Worm (Caenorhabditis elegans) whole organism, L1 larva: Measurements from ENCODE around the gene F39F10.5.
A peak's percentile ranks its signal among the peaks of the same experiment; 100 is the strongest.

Source experiments
- C04F5.9 ChIP-seq: sonication (generic microtip); optimal IDR thresholded peaks from 2 replicates; lab custom pipeline; 2016; ENCODE audit warnings: missing genetic modification characterization, missing compliant biosample characterization
- C16A3.4 ChIP-seq: fragments of 150-350 bp; optimal IDR thresholded peaks from 2 replicates; lab custom pipeline; 2014; ENCODE audit warnings: missing biosample characterization, missing genetic modification characterization
- C34B4.2 ChIP-seq: sonication (generic microtip); optimal IDR thresholded peaks from 2 replicates; lab custom pipeline; 2017; ENCODE audit warnings: mild to moderate bottlenecking, missing genetic modification characterization, missing compliant biosample characterization
- F16B12.6 ChIP-seq: fragments of 150-350 bp; optimal IDR thresholded peaks from 2 replicates; lab custom pipeline; 2014; ENCODE audit warnings: missing biosample characterization, missing genetic modification characterization
- Y116A8C.19 ChIP-seq: sonication (generic microtip); optimal IDR thresholded peaks from 2 replicates; lab custom pipeline; 2016; ENCODE audit warnings: missing compliant biosample characterization, missing genetic modification characterization, borderline replicate concordance
- aha-1 ChIP-seq: fragments of 150-350 bp; optimal IDR thresholded peaks from 2 replicates; lab custom pipeline; 2014; ENCODE audit warnings: missing biosample characterization, missing genetic modification characterization
- aly-2 ChIP-seq: fragments of 150-350 bp; optimal IDR thresholded peaks from 2 replicates; lab custom pipeline; 2014; ENCODE audit warnings: missing biosample characterization, missing genetic modification characterization
- blmp-1 ChIP-seq: fragments of 150-350 bp; optimal IDR thresholded peaks from 2 replicates; lab custom pipeline; 2014; ENCODE audit warnings: missing biosample characterization, missing genetic modification characterization
- ceh-63 ChIP-seq: fragments of 200-800 bp; sonication (Bioruptor generic); optimal IDR thresholded peaks from 2 replicates; lab custom pipeline; 2018; ENCODE audit warnings: mild to moderate bottlenecking, missing genetic modification characterization, missing compliant biosample characterization
- ceh-8 ChIP-seq: fragments of 200-800 bp; sonication (Bioruptor generic); optimal IDR thresholded peaks from 2 replicates; lab custom pipeline; 2018; ENCODE audit warnings: mild to moderate bottlenecking, missing genetic modification characterization, moderate library complexity, missing compliant biosample characterization
- ceh-88 ChIP-seq: fragments of 200-800 bp; sonication (Bioruptor generic); IDR thresholded peaks from 2 replicates; pipeline ENCODE4 v1.3.6; 2022; ENCODE audit warnings: missing genetic modification characterization, missing compliant biosample characterization
- ces-1 ChIP-seq: fragments of 150-350 bp; optimal IDR thresholded peaks from 2 replicates; lab custom pipeline; 2014; ENCODE audit warnings: missing biosample characterization, missing genetic modification reagents, missing genetic modification characterization
- dsc-1 ChIP-seq: sonication (generic microtip); optimal IDR thresholded peaks from 2 replicates; lab custom pipeline; 2016; ENCODE audit warnings: mild to moderate bottlenecking, missing genetic modification characterization, missing compliant biosample characterization
- efl-1 ChIP-seq, 4 experiments: fragments of 150-350 bp; optimal IDR thresholded peaks in 3 of 4; peaks in 1 of 4; 1 replicate in 1 of 4; 2 replicates in 3 of 4; lab custom pipeline; 2014; ENCODE audit warnings: missing biosample characterization in 2 of 4, missing genetic modification characterization in 2 of 4, missing genetic modification reagents in 2 of 4
- egl-27 ChIP-seq, 2 experiments: fragments of 150-350 bp in 1 of 2; sonication (generic microtip); optimal IDR thresholded peaks; 3 replicates each; lab custom pipeline; 2017 to 2018; ENCODE audit warnings: missing biosample characterization in 2 of 2, missing genetic modification characterization in 2 of 2, missing genetic modification reagents in 2 of 2
- elt-2 ChIP-seq: sonication (generic microtip); optimal IDR thresholded peaks from 2 replicates; lab custom pipeline; 2016; ENCODE audit warnings: missing genetic modification characterization, mild to moderate bottlenecking, inconsistent platforms, missing compliant biosample characterization, missing genetic modification reagents
- ets-5 ChIP-seq: fragments of 200-800 bp; sonication (Bioruptor generic); IDR thresholded peaks from 2 replicates; pipeline ENCODE4 v1.3.6; 2022; ENCODE audit warnings: missing genetic modification characterization, missing compliant biosample characterization
- fkh-10 ChIP-seq: sonication (generic microtip); optimal IDR thresholded peaks from 2 replicates; lab custom pipeline; 2017; ENCODE audit warnings: missing biosample characterization, missing genetic modification reagents, missing genetic modification characterization
- fos-1 ChIP-seq: fragments of 150-350 bp; optimal IDR thresholded peaks from 2 replicates; lab custom pipeline; 2014; ENCODE audit warnings: missing biosample characterization, missing genetic modification characterization
- grh-1 ChIP-seq: fragments of 200-800 bp; sonication (Bioruptor generic); IDR thresholded peaks from 2 replicates; pipeline ENCODE4 v1.3.6; 2022; ENCODE audit warnings: missing genetic modification reagents, missing genetic modification characterization, missing compliant biosample characterization
- irx-1 ChIP-seq: sonication (generic microtip); optimal IDR thresholded peaks from 2 replicates; lab custom pipeline; 2016; ENCODE audit warnings: missing genetic modification characterization, missing compliant biosample characterization
- jun-1 ChIP-seq: fragments of 150-350 bp; optimal IDR thresholded peaks from 2 replicates; lab custom pipeline; 2014; ENCODE audit warnings: missing biosample characterization, missing genetic modification reagents, missing genetic modification characterization
- lin-13 ChIP-seq: fragments of 150-350 bp; optimal IDR thresholded peaks from 2 replicates; lab custom pipeline; 2014; ENCODE audit warnings: missing biosample characterization, missing genetic modification reagents, missing genetic modification characterization
- lin-35 ChIP-seq, 2 experiments: fragments of 150-350 bp; optimal IDR thresholded peaks; 2 replicates each; lab custom pipeline; 2014; ENCODE audit warnings: missing biosample characterization in 2 of 2, missing genetic modification characterization in 2 of 2, missing genetic modification reagents in 2 of 2
- lsy-2 ChIP-seq, 2 experiments: fragments of 150-350 bp; optimal IDR thresholded peaks; 2 replicates each; lab custom pipeline; 2014; ENCODE audit warnings: missing biosample characterization in 2 of 2, missing genetic modification characterization in 2 of 2
- nhr-19 ChIP-seq: fragments of 200-800 bp; sonication (Bioruptor generic); conservative IDR thresholded peaks from 2 replicates; pipeline ENCODE4 v1.3.6; 2022; ENCODE audit warnings: missing genetic modification characterization, missing compliant biosample characterization
- nhr-20 ChIP-seq: sonication (generic microtip); optimal IDR thresholded peaks from 2 replicates; lab custom pipeline; 2016; ENCODE audit warnings: mild to moderate bottlenecking, missing genetic modification characterization, missing compliant biosample characterization
- nhr-28 ChIP-seq: fragments of 150-350 bp; optimal IDR thresholded peaks from 2 replicates; lab custom pipeline; 2014; ENCODE audit warnings: missing biosample characterization, missing genetic modification characterization
- nhr-47 ChIP-seq: sonication (generic microtip); optimal IDR thresholded peaks from 2 replicates; lab custom pipeline; 2016; ENCODE audit warnings: mild to moderate bottlenecking, missing genetic modification characterization, moderate library complexity, missing compliant biosample characterization
- nhr-76 ChIP-seq: sonication (generic microtip); optimal IDR thresholded peaks from 2 replicates; lab custom pipeline; 2017; ENCODE audit warnings: missing biosample characterization, missing genetic modification characterization
- nhr-77 ChIP-seq: fragments of 150-350 bp; optimal IDR thresholded peaks from 2 replicates; lab custom pipeline; 2014; ENCODE audit warnings: missing biosample characterization, missing genetic modification characterization
- nhr-84 ChIP-seq: sonication (generic microtip); optimal IDR thresholded peaks from 2 replicates; lab custom pipeline; 2017; ENCODE audit warnings: missing biosample characterization, missing genetic modification characterization
- nhr-90 ChIP-seq: sonication (generic microtip); optimal IDR thresholded peaks from 2 replicates; lab custom pipeline; 2016; ENCODE audit warnings: mild to moderate bottlenecking, missing genetic modification characterization, missing compliant biosample characterization; ENCODE audit not compliant: poor library complexity
- pag-3 ChIP-seq: sonication (generic microtip); optimal IDR thresholded peaks from 2 replicates; lab custom pipeline; 2017; ENCODE audit warnings: missing genetic modification characterization, mild to moderate bottlenecking, missing compliant biosample characterization, antibody characterized with exemption, borderline replicate concordance; ENCODE audit not compliant: insufficient read depth
- pax-3 ChIP-seq: fragments of 200-800 bp; sonication (Bioruptor generic); optimal IDR thresholded peaks from 2 replicates; lab custom pipeline; 2018; ENCODE audit warnings: mild to moderate bottlenecking, missing genetic modification characterization, moderate library complexity, missing compliant biosample characterization
- pqm-1 ChIP-seq: sonication (generic microtip); optimal IDR thresholded peaks from 3 replicates; lab custom pipeline; 2017; ENCODE audit warnings: missing biosample characterization, missing genetic modification characterization
- skn-1 ChIP-seq: fragments of 150-350 bp; optimal IDR thresholded peaks from 2 replicates; lab custom pipeline; 2014; ENCODE audit warnings: missing biosample characterization, missing genetic modification characterization
- snpc-4 ChIP-seq: fragments of 150-350 bp; optimal IDR thresholded peaks from 2 replicates; lab custom pipeline; 2014; ENCODE audit warnings: missing biosample characterization, missing genetic modification characterization
- snu-23 ChIP-seq: sonication (generic microtip); optimal IDR thresholded peaks from 2 replicates; lab custom pipeline; 2016; ENCODE audit warnings: missing genetic modification characterization, missing compliant biosample characterization
- sptf-1 ChIP-seq: fragments of 150-350 bp; optimal IDR thresholded peaks from 2 replicates; lab custom pipeline; 2014; ENCODE audit warnings: missing biosample characterization, missing genetic modification characterization
- sup-37 ChIP-seq: fragments of 200-800 bp; sonication (Bioruptor generic); optimal IDR thresholded peaks from 2 replicates; lab custom pipeline; 2018; ENCODE audit warnings: mild to moderate bottlenecking, missing genetic modification characterization, missing compliant biosample characterization
- swsn-7 ChIP-seq: sonication (generic microtip); optimal IDR thresholded peaks from 2 replicates; lab custom pipeline; 2016; ENCODE audit warnings: missing genetic modification characterization, missing compliant biosample characterization
- tlp-1 ChIP-seq: fragments of 150-350 bp; optimal IDR thresholded peaks from 2 replicates; lab custom pipeline; 2014; ENCODE audit warnings: missing biosample characterization, missing genetic modification characterization
- unc-30 ChIP-seq: sonication (generic microtip); optimal IDR thresholded peaks from 2 replicates; lab custom pipeline; 2017; ENCODE audit warnings: missing biosample characterization, missing genetic modification characterization
- unc-86 ChIP-seq: sonication (generic microtip); optimal IDR thresholded peaks from 2 replicates; lab custom pipeline; 2016; ENCODE audit warnings: missing genetic modification characterization, missing compliant biosample characterization
- xbp-1 ChIP-seq: sonication (generic microtip); optimal IDR thresholded peaks from 2 replicates; lab custom pipeline; 2016; ENCODE audit warnings: missing genetic modification characterization, missing compliant biosample characterization
- zag-1 ChIP-seq: fragments of 150-350 bp; optimal IDR thresholded peaks from 2 replicates; lab custom pipeline; 2014; ENCODE audit warnings: missing biosample characterization, missing genetic modification characterization
- zip-4 ChIP-seq: fragments of 200-800 bp; sonication (Bioruptor generic); optimal IDR thresholded peaks from 2 replicates; lab custom pipeline; 2018; ENCODE audit warnings: mild to moderate bottlenecking, missing genetic modification characterization, moderate library complexity, missing compliant biosample characterization
- ztf-11 ChIP-seq, 2 experiments: sonication (generic microtip); optimal IDR thresholded peaks; 2 replicates each; lab custom pipeline; 2016 to 2017; ENCODE audit warnings: missing genetic modification characterization in 2 of 2, missing biosample characterization in 1 of 2, missing compliant biosample characterization in 1 of 2

The F39F10.5 gene

DNA sequence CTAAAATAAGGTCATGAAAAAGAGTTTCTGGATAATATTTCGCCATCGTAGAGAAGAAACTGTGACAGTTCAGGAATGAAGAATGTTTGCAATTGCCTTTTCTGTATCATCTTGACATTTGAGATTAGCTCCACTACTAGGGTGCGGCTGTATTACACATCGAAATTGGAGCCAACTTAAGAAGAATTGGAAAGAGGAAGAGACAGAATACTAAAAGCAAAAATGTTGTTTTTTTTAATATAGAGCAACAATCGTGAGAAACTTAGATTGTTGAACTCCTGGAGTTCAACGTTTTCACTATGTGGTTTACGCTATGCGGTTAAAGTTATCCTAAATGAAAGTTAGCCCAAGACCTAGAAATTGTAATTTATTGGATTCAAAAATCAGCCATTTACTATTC is 33.1 kb downstream of the F39F10.5 start, which contains the start of gene acs-9:
TSS of gene acs-9 (minus strand) at position 101 of the 400 bp plus-strand sequence.
- TF ChIP-seq snpc-4 (tag; lab: Kevin White, UChicago) (no peak), sptf-1 (tag; lab: Kevin White, UChicago) (no peak), nhr-76 (tag; lab: Kevin White, UChicago) (no peak), nhr-28 (no peak), C16A3.4 (tag; lab: Kevin White, UChicago) (no peak), ceh-8 (GFP tag; lab: Kevin White, UChicago) (no peak), unc-86 (tag; lab: Kevin White, UChicago) (no peak), ceh-88 (no peak), fkh-10 (GFP tag; lab: Kevin White, UChicago) (no peak), dsc-1 (tag; lab: Kevin White, UChicago) (no peak), xbp-1 (tag; lab: Kevin White, UChicago) (no peak)

- TF ChIP-seq pqm-1 (tag; lab: Kevin White, UChicago) (no peak), lin-35 (GFP tag; optimal IDR thresholded peaks at IDR 0.05; lab: Kevin White, UChicago) (peak; percentile 57 to 79), grh-1 (GFP tag; lab: Robert Waterston, UW) (no peak), C16A3.4 (tag; lab: Kevin White, UChicago) (peak; percentile 70), F16B12.6 (no peak), Y116A8C.19 (no peak), irx-1 (tag; lab: Kevin White, UChicago) (peak; percentile 41), fkh-10 (GFP tag; lab: Kevin White, UChicago) (peak; percentile 11), lsy-2 (tag; optimal IDR thresholded peaks at IDR 0.05; lab: Kevin White, UChicago) (peak; percentile 55 to 77), swsn-7 (tag; lab: Kevin White, UChicago) (peak; percentile 79), snpc-4 (tag; lab: Kevin White, UChicago) (peak; percentile 19), unc-30 (tag; lab: Kevin White, UChicago) (no peak), pax-3 (no peak), jun-1 (tag; lab: Kevin White, UChicago) (peak; percentile 16), zag-1 (no peak), ceh-63 (GFP tag; lab: Kevin White, UChicago) (no peak), sup-37 (GFP tag; lab: Kevin White, UChicago) (no peak), ceh-8 (GFP tag; lab: Kevin White, UChicago) (no peak), xbp-1 (tag; lab: Kevin White, UChicago) (peak; percentile 60), zip-4 (GFP tag; lab: Kevin White, UChicago) (no peak), nhr-19 (GFP tag; lab: Robert Waterston, UW) (peak; percentile 88), ztf-11 (tag; optimal IDR thresholded peaks at IDR 0.05; lab: Kevin White, UChicago) (peak in 1 of 2 experiments; percentile 21), aly-2 (tag; lab: Kevin White, UChicago) (no peak), snu-23 (GFP tag; lab: Kevin White, UChicago) (peak; percentile 90), aha-1 (tag; lab: Kevin White, UChicago) (no peak), sptf-1 (tag; lab: Kevin White, UChicago) (no peak), lin-13 (peak; percentile 9), nhr-20 (peak; percentile 87), egl-27 (tag; optimal IDR thresholded peaks at IDR 0.05; lab: Kevin White, UChicago) (peak in 1 of 2 experiments; percentile 24), pag-3 (peak; percentile 74), nhr-77 (tag; lab: Kevin White, UChicago) (no peak), ets-5 (GFP tag; lab: Robert Waterston, UW) (no peak), C04F5.9 (tag; lab: Kevin White, UChicago) (no peak), dsc-1 (tag; lab: Kevin White, UChicago) (peak; percentile 53), nhr-47 (tag; lab: Kevin White, UChicago) (peak; percentile 81), nhr-90 (tag; lab: Kevin White, UChicago) (peak; percentile 68), skn-1 (tag; lab: Kevin White, UChicago) (no peak), nhr-84 (tag; lab: Kevin White, UChicago) (no peak), blmp-1 (tag; lab: Kevin White, UChicago) (peak; percentile 30), elt-2 (tag; lab: Kevin White, UChicago) (peak; percentile 51), C34B4.2 (tag; lab: Kevin White, UChicago) (no peak), tlp-1 (tag; lab: Kevin White, UChicago) (no peak), fos-1 (tag; lab: Kevin White, UChicago) (peak; percentile 19), ces-1 (no peak), efl-1 (optimal IDR thresholded peaks at IDR 0.05; lab: Kevin White, UChicago) (peak; percentile 50 to 61), efl-1 (GFP tag; optimal IDR thresholded peaks at IDR 0.05 in 1 of 2; lab: Kevin White, UChicago) (peak; percentile 30 to 94)
Measured at ce11 chrX:16872446-16872962, 41.1 kb downstream of the F39F10.5 start, which contains the start of gene T20F7.1. Gene T20F7.1, plus strand, starts transcription at chrX:16872912.
